Fruit fly (Drosophila melanogaster) whole organism, prepupa: ENCODE data around the gene Ccp84Ac.

Experiments
- CG10631 ChIP-seq: fragments of 200-800 bp; sonication (Bioruptor generic); optimal IDR thresholded peaks from 2 replicates; lab custom pipeline; 2016; ENCODE audit warnings: missing biosample characterization, missing genetic modification characterization
- CG15336 ChIP-seq: fragments of 200-800 bp; sonication (Bioruptor generic); IDR thresholded peaks from 2 replicates; pipeline ENCODE4 v1.3.6; 2022; ENCODE audit warnings: missing biosample characterization, missing genetic modification characterization
- CG3032 ChIP-seq: fragments of 200-800 bp; optimal IDR thresholded peaks from 2 replicates; lab custom pipeline; 2019; ENCODE audit warnings: missing biosample characterization, mild to moderate bottlenecking, missing genetic modification characterization, moderate library complexity
- CG31627 ChIP-seq: fragments of 200-800 bp; sonication (Bioruptor generic); optimal IDR thresholded peaks from 3 replicates; lab custom pipeline; 2016; ENCODE audit warnings: missing biosample characterization, missing genetic modification characterization
- CG6276 ChIP-seq: fragments of 200-800 bp; sonication (Bioruptor generic); optimal IDR thresholded peaks from 2 replicates; lab custom pipeline; 2017; ENCODE audit warnings: missing biosample characterization, mild to moderate bottlenecking, missing genetic modification characterization
- CG7368 ChIP-seq: fragments of 200-800 bp; sonication (Bioruptor generic); optimal IDR thresholded peaks from 3 replicates; lab custom pipeline; 2016; ENCODE audit warnings: missing biosample characterization, missing genetic modification characterization
- CG8119 ChIP-seq: fragments of 200-800 bp; sonication (Bioruptor generic); IDR thresholded peaks from 3 replicates; pipeline ENCODE4 v1.3.6; 2022; ENCODE audit warnings: missing biosample characterization, missing genetic modification characterization
- Eip75B ChIP-seq: fragments of 200-800 bp; sonication (Bioruptor generic); optimal IDR thresholded peaks from 3 replicates; lab custom pipeline; 2016; ENCODE audit warnings: missing biosample characterization, missing genetic modification characterization
- Hr39 ChIP-seq: fragments of 200-800 bp; sonication (Bioruptor generic); optimal IDR thresholded peaks from 2 replicates; lab custom pipeline; 2016; ENCODE audit warnings: missing biosample characterization, missing genetic modification characterization
- Hr4 ChIP-seq: fragments of 200-800 bp; sonication (Bioruptor generic); optimal IDR thresholded peaks from 3 replicates; lab custom pipeline; 2016; ENCODE audit warnings: missing biosample characterization, missing genetic modification characterization
- Lpt ChIP-seq: fragments of 200-800 bp; sonication (Bioruptor generic); optimal IDR thresholded peaks from 3 replicates; lab custom pipeline; 2016; ENCODE audit warnings: missing biosample characterization, missing genetic modification characterization
- Sox14 ChIP-seq: fragments of 200-800 bp; sonication (Bioruptor generic); optimal IDR thresholded peaks from 3 replicates; lab custom pipeline; 2016; ENCODE audit warnings: missing biosample characterization, missing genetic modification characterization
- achi ChIP-seq: fragments of 200-800 bp; sonication (Bioruptor generic); optimal IDR thresholded peaks from 3 replicates; lab custom pipeline; 2016; ENCODE audit warnings: missing biosample characterization, missing genetic modification characterization
- acj6 ChIP-seq: fragments of 200-800 bp; sonication (Bioruptor generic); optimal IDR thresholded peaks from 3 replicates; lab custom pipeline; 2016; ENCODE audit warnings: missing biosample characterization, missing genetic modification characterization
- dac ChIP-seq: fragments of 200-800 bp; sonication (Bioruptor generic); optimal IDR thresholded peaks from 2 replicates; lab custom pipeline; 2017; ENCODE audit warnings: missing biosample characterization, mild to moderate bottlenecking, missing genetic modification characterization
- eg ChIP-seq: fragments of 200-800 bp; sonication (Bioruptor generic); IDR thresholded peaks from 3 replicates; pipeline ENCODE4 v1.3.6; 2022; ENCODE audit warnings: missing biosample characterization, missing genetic modification characterization
- esn ChIP-seq: fragments of 200-800 bp; sonication (Bioruptor generic); optimal IDR thresholded peaks from 2 replicates; lab custom pipeline; 2016; ENCODE audit warnings: missing biosample characterization, mild to moderate bottlenecking, missing genetic modification characterization, moderate library complexity
- net ChIP-seq: fragments of 200-800 bp; sonication (Bioruptor generic); optimal IDR thresholded peaks from 3 replicates; lab custom pipeline; 2016; ENCODE audit warnings: missing biosample characterization, missing genetic modification characterization
- spab ChIP-seq: fragments of 200-800 bp; sonication (Bioruptor generic); optimal IDR thresholded peaks from 2 replicates; lab custom pipeline; 2017; ENCODE audit warnings: missing biosample characterization, mild to moderate bottlenecking, missing genetic modification characterization, missing genetic modification reagents
- svp ChIP-seq: fragments of 200-800 bp; sonication (Bioruptor generic); peaks from one replicate; lab custom pipeline; 2016; ENCODE audit warnings: missing biosample characterization, missing genetic modification characterization

Ccp84Ac gene

DNA sequence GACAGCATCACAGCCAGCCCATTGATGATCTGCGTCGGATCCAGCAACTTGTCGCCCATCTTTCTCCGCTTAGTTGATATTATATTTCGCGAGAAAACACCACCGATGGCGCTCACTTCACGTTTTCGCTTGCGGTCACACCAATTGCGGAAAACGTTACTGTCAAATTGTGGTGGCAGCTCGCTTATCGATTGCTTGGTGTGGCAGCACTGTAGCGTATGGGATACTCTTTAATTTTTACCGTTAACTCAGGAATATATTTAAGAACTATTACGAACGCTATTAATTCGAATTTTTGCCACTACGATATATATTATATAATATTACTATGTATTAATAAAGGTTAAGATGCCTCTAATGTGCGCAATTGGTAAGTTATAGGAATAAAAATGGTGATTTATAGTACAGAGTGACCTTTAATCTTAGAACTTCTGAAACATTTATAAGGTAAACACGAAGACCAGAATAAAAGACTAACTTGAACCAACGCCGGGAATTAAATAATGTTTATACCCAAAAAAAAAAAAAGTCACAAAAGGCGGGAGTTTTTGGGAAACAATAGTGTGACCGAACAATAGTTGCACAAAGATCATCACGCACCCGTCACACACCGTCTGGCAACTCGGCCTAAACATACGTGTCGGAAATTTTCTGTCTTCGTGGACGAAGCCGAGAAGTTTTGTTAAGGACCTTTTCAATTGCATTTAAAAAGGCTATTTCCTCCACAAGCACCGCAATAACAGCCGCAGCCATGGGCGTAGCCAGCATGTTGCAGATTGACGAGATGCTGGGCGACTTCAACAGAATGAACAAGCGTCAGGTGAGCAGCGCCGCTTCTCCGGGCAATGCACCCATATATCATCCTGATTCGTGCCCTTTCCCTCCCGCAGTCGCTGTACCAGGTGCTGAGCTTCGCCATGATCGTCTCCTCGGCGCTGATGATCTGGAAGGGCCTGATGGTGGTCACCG, 38.5 kb downstream of the Ccp84Ac start, which contains the start of the genes CG1307 and twr:
TSS of gene CG1307 (minus strand) at position 165 of the 969 bp plus-strand sequence.
TSS of gene twr (plus strand) at position 605 of the 969 bp plus-strand sequence.
- TF ChIP-seq esn (GFP tag; lab: Kevin White, UChicago) (peak; percentile 13), CG8119 (GFP tag; lab: Robert Waterston, UW) (peak; percentile 21; the same call in 1 of the 3 replicates), eg (GFP tag; lab: Robert Waterston, UW) (peak; percentile 59; the same call in 2 of the 3 replicates), achi (GFP tag; lab: Kevin White, UChicago) (peak; percentile 96), CG10631 (GFP tag; lab: Kevin White, UChicago) (no peak), CG3032 (peak; percentile 2), CG15336 (0 out of 2 replicates have a peak, but pooled peaks have one; percentile 42), Sox14 (GFP tag; lab: Kevin White, UChicago) (no peak), Hr4 (GFP tag; lab: Kevin White, UChicago) (no peak)

- TF ChIP-seq dac (GFP tag; lab: Kevin White, UChicago) (no peak), Lpt (GFP tag; lab: Kevin White, UChicago) (no peak), CG31627 (no peak), CG7368 (GFP tag; lab: Kevin White, UChicago) (no peak), Hr39 (GFP tag; lab: Kevin White, UChicago) (no peak), svp (GFP tag; lab: Kevin White, UChicago) (no peak), acj6 (no peak), esn (GFP tag; lab: Kevin White, UChicago) (no peak), CG6276 (GFP tag; lab: Kevin White, UChicago) (no peak), net (no peak), spab (GFP tag; lab: Kevin White, UChicago) (no peak), Eip75B (GFP tag; lab: Kevin White, UChicago) (no peak)
These were observed 49.3 kb downstream of the Ccp84Ac start, which contains the start of gene Taf1 for dm6 chr3R:6646740-6647139. Gene Taf1 (plus strand): TSS chr3R:6646889.
